Worm (Caenorhabditis elegans) whole organism, L4 larva: ENCODE results near the gene R07E3.7.

Source experiments
- F44E2.7 ChIP-seq: fragments of 200-800 bp; sonication (Bioruptor generic); IDR thresholded peaks from 2 replicates; pipeline ENCODE4 v2.1.2; 2022; ENCODE audit warnings: missing genetic modification characterization, missing compliant biosample characterization
- R02D3.7 ChIP-seq: fragments of 150-350 bp; sonication (generic microtip); optimal IDR thresholded peaks from 3 replicates; lab custom pipeline; 2014; ENCODE audit warnings: missing biosample characterization, missing genetic modification characterization
- Y75B8A.6 ChIP-seq: fragments of 200-800 bp; sonication (Bioruptor generic); IDR thresholded peaks from 2 replicates; pipeline ENCODE4 v1.3.6; 2022; ENCODE audit warnings: missing genetic modification reagents, missing genetic modification characterization, missing compliant biosample characterization
- ZK546.5 ChIP-seq, 2 experiments: sonication (generic microtip); optimal IDR thresholded peaks; 2 replicates each; lab custom pipeline; 2017; ENCODE audit warnings: missing biosample characterization in 2 of 2, missing genetic modification characterization in 2 of 2
- aha-1 ChIP-seq: fragments of 150-350 bp; peaks from one replicate; lab custom pipeline; 2014; ENCODE audit warnings: missing biosample characterization, missing genetic modification characterization
- ceh-20 ChIP-seq: fragments of 200-800 bp; sonication (Bioruptor generic); IDR thresholded peaks from 2 replicates; pipeline ENCODE4 v1.3.6; 2022; ENCODE audit warnings: missing genetic modification reagents, missing genetic modification characterization, missing compliant biosample characterization
- ceh-32 ChIP-seq: sonication (generic microtip); optimal IDR thresholded peaks from 2 replicates; lab custom pipeline; 2016; ENCODE audit warnings: mild to moderate bottlenecking, missing genetic modification characterization, missing compliant biosample characterization; ENCODE audit not compliant: poor library complexity
- cey-2 ChIP-seq: sonication (generic microtip); optimal IDR thresholded peaks from 3 replicates; lab custom pipeline; 2017; ENCODE audit warnings: missing genetic modification characterization, mild to moderate bottlenecking, missing compliant biosample characterization, antibody characterized with exemption, borderline replicate concordance; ENCODE audit not compliant: insufficient read depth
- ctbp-1 ChIP-seq: fragments of 200-800 bp; sonication (Bioruptor generic); IDR thresholded peaks from 2 replicates; pipeline ENCODE4 v1.3.6; 2022; ENCODE audit warnings: missing genetic modification reagents, missing genetic modification characterization, missing compliant biosample characterization
- daf-16 ChIP-seq, 3 experiments: sonication (generic microtip); optimal IDR thresholded peaks; 2 replicates each; lab custom pipeline; 2016 to 2017; ENCODE audit warnings: missing genetic modification characterization in 3 of 3, missing genetic modification reagents in 3 of 3, mild to moderate bottlenecking in 2 of 3, missing compliant biosample characterization in 2 of 3, missing biosample characterization in 1 of 3, moderate library complexity in 1 of 3
- dmd-6 ChIP-seq: fragments of 200-800 bp; sonication (Bioruptor generic); IDR thresholded peaks from 2 replicates; pipeline ENCODE4 v1.3.6; 2022; ENCODE audit warnings: missing genetic modification reagents, missing genetic modification characterization, missing compliant biosample characterization
- dmd-8 ChIP-seq: fragments of 200-800 bp; sonication (Bioruptor generic); IDR thresholded peaks from 2 replicates; pipeline ENCODE4 v1.3.6; 2022; ENCODE audit warnings: missing genetic modification characterization, missing compliant biosample characterization
- dmd-9 ChIP-seq: fragments of 200-800 bp; sonication (Bioruptor generic); IDR thresholded peaks from 2 replicates; pipeline ENCODE4 v1.3.6; 2022; ENCODE audit warnings: missing genetic modification reagents, missing genetic modification characterization, missing compliant biosample characterization
- duxl-1 ChIP-seq: sonication (generic microtip); optimal IDR thresholded peaks from 2 replicates; lab custom pipeline; 2016; ENCODE audit warnings: mild to moderate bottlenecking, missing genetic modification characterization, moderate library complexity, missing compliant biosample characterization; ENCODE audit not compliant: poor library complexity
- dve-1 ChIP-seq: sonication (generic microtip); optimal IDR thresholded peaks from 2 replicates; lab custom pipeline; 2017; ENCODE audit warnings: antibody characterized with exemption, mild to moderate bottlenecking, missing genetic modification characterization, missing compliant biosample characterization; ENCODE audit not compliant: insufficient read depth
- egl-43 ChIP-seq: fragments of 200-800 bp; sonication (Bioruptor generic); IDR thresholded peaks from 2 replicates; pipeline ENCODE4 v1.3.6; 2022; ENCODE audit warnings: missing genetic modification reagents, missing genetic modification characterization, missing compliant biosample characterization
- fkh-10 ChIP-seq: fragments of 150-350 bp; optimal IDR thresholded peaks from 2 replicates; lab custom pipeline; 2014; ENCODE audit warnings: missing biosample characterization, missing genetic modification reagents, missing genetic modification characterization
- gei-8 ChIP-seq: fragments of 200-800 bp; sonication (Bioruptor generic); optimal IDR thresholded peaks from 2 replicates; lab custom pipeline; 2018; ENCODE audit warnings: mild to moderate bottlenecking, missing genetic modification characterization, missing compliant biosample characterization
- hif-1 ChIP-seq, 2 experiments: sonication (generic microtip); optimal IDR thresholded peaks; 2 replicates each; lab custom pipeline; 2016 to 2017; ENCODE audit warnings: missing compliant biosample characterization in 2 of 2, missing genetic modification characterization in 2 of 2, missing genetic modification reagents in 2 of 2, missing genotype in 2 of 2, mild to moderate bottlenecking in 1 of 2
- hlh-11 ChIP-seq: fragments of 200-800 bp; sonication (Bioruptor generic); optimal IDR thresholded peaks from 2 replicates; lab custom pipeline; 2018; ENCODE audit warnings: mild to moderate bottlenecking, missing genetic modification characterization, missing compliant biosample characterization
- lim-7 ChIP-seq: fragments of 200-800 bp; sonication (Bioruptor generic); IDR thresholded peaks from 2 replicates; pipeline ENCODE4 v1.3.6; 2022; ENCODE audit warnings: missing genetic modification characterization, missing compliant biosample characterization
- lin-15B ChIP-seq: fragments of 150-350 bp; sonication (generic microtip); optimal IDR thresholded peaks from 3 replicates; lab custom pipeline; 2014; ENCODE audit warnings: missing biosample characterization, missing genetic modification characterization
- lsy-2 ChIP-seq, 2 experiments: fragments of 150-350 bp in 1 of 2; sonication (generic microtip) in 1 of 2; optimal IDR thresholded peaks; 2 replicates each; lab custom pipeline; 2014 to 2017; ENCODE audit warnings: missing biosample characterization in 2 of 2, missing genetic modification characterization in 2 of 2
- madf-5 ChIP-seq, 2 experiments: fragments of 200-800 bp; sonication (Bioruptor generic); IDR thresholded peaks; 2 replicates each; pipeline ENCODE4 v1.3.6; 2022; ENCODE audit warnings: missing compliant biosample characterization in 2 of 2, missing genetic modification characterization in 2 of 2
- madf-9 ChIP-seq: fragments of 200-800 bp; sonication (Bioruptor generic); conservative IDR thresholded peaks from 2 replicates; pipeline ENCODE4 v1.3.6; 2022; ENCODE audit warnings: missing genetic modification reagents, missing genetic modification characterization, missing compliant biosample characterization
- mdl-1 ChIP-seq, 2 experiments: fragments of 150-350 bp in 1 of 2; sonication (generic microtip) in 1 of 2; optimal IDR thresholded peaks; 2 replicates each; lab custom pipeline; 2014 to 2017; ENCODE audit warnings: missing biosample characterization in 2 of 2, missing genetic modification characterization in 2 of 2
- mdt-29 ChIP-seq: fragments of 200-800 bp; sonication (Bioruptor generic); IDR thresholded peaks from 2 replicates; pipeline ENCODE4 v1.3.6; 2022; ENCODE audit warnings: missing genetic modification reagents, missing genetic modification characterization, missing compliant biosample characterization
- mep-1 ChIP-seq: fragments of 150-350 bp; sonication (generic microtip); optimal IDR thresholded peaks from 3 replicates; lab custom pipeline; 2014; ENCODE audit warnings: missing biosample characterization, missing genetic modification characterization
- mes-2 ChIP-seq: sonication (generic microtip); optimal IDR thresholded peaks from 2 replicates; lab custom pipeline; 2016; ENCODE audit warnings: missing genotype, mild to moderate bottlenecking, missing genetic modification characterization, missing compliant biosample characterization; ENCODE audit not compliant: poor library complexity, severe bottlenecking
- nhr-11 ChIP-seq: fragments of 150-350 bp; optimal IDR thresholded peaks from 2 replicates; lab custom pipeline; 2014; ENCODE audit warnings: missing biosample characterization, missing genetic modification characterization
- nhr-111 ChIP-seq: fragments of 200-800 bp; sonication (Bioruptor generic); optimal IDR thresholded peaks from 2 replicates; lab custom pipeline; 2018; ENCODE audit warnings: mild to moderate bottlenecking, missing genetic modification characterization, missing compliant biosample characterization
- nhr-28 ChIP-seq: fragments of 150-350 bp; optimal IDR thresholded peaks from 2 replicates; lab custom pipeline; 2014; ENCODE audit warnings: missing biosample characterization, missing genetic modification characterization
- nhr-48 ChIP-seq: sonication (generic microtip); optimal IDR thresholded peaks from 2 replicates; lab custom pipeline; 2016; ENCODE audit warnings: mild to moderate bottlenecking, missing genetic modification characterization, missing compliant biosample characterization
- nhr-76 ChIP-seq: fragments of 150-350 bp; optimal IDR thresholded peaks from 2 replicates; lab custom pipeline; 2014; ENCODE audit warnings: missing biosample characterization, missing genetic modification characterization
- nhr-77 ChIP-seq: fragments of 150-350 bp; optimal IDR thresholded peaks from 2 replicates; lab custom pipeline; 2014; ENCODE audit warnings: missing biosample characterization, missing genetic modification characterization
- pha-4 ChIP-seq, 2 experiments: fragments of 150-350 bp in 1 of 2; fragments of 200-800 bp in 1 of 2; sonication (Bioruptor generic) in 1 of 2; IDR thresholded peaks in 1 of 2; optimal IDR thresholded peaks in 1 of 2; 2 replicates each; pipeline versions ENCODE4 v1.3.6 to Lab custom; 2014 to 2022; ENCODE audit warnings: missing genetic modification characterization in 2 of 2, missing genetic modification reagents in 2 of 2, missing biosample characterization in 1 of 2, missing compliant biosample characterization in 1 of 2
- php-3 ChIP-seq: fragments of 200-800 bp; sonication (Bioruptor generic); IDR thresholded peaks from 2 replicates; pipeline ENCODE4 v1.3.6; 2022; ENCODE audit warnings: missing genetic modification reagents, missing genetic modification characterization, missing compliant biosample characterization
- pqm-1 ChIP-seq: sonication (generic microtip); optimal IDR thresholded peaks from 2 replicates; lab custom pipeline; 2017; ENCODE audit warnings: missing biosample characterization, missing genetic modification characterization
- rbr-2 ChIP-seq: sonication (generic microtip); optimal IDR thresholded peaks from 2 replicates; lab custom pipeline; 2016; ENCODE audit warnings: missing genotype, missing genetic modification characterization, missing compliant biosample characterization
- snpc-1.2 ChIP-seq: fragments of 200-800 bp; sonication (Bioruptor generic); IDR thresholded peaks from 2 replicates; pipeline ENCODE4 v1.3.6; 2022; ENCODE audit warnings: missing genetic modification reagents, missing genetic modification characterization, missing compliant biosample characterization
- spr-1 ChIP-seq: sonication (generic microtip); optimal IDR thresholded peaks from 2 replicates; lab custom pipeline; 2016; ENCODE audit warnings: mild to moderate bottlenecking, missing genetic modification characterization, missing compliant biosample characterization
- spr-3 ChIP-seq: fragments of 200-800 bp; sonication (Bioruptor generic); optimal IDR thresholded peaks from 2 replicates; lab custom pipeline; 2018; ENCODE audit warnings: mild to moderate bottlenecking, missing genetic modification characterization, missing compliant biosample characterization
- tag-97 ChIP-seq: fragments of 200-800 bp; sonication (Bioruptor generic); IDR thresholded peaks from 2 replicates; pipeline ENCODE4 v1.3.6; 2022; ENCODE audit warnings: missing genetic modification characterization, missing compliant biosample characterization
- zip-2 ChIP-seq: fragments of 150-350 bp; optimal IDR thresholded peaks from 2 replicates; lab custom pipeline; 2014; ENCODE audit warnings: missing biosample characterization, missing genetic modification characterization
- ztf-11 ChIP-seq: fragments of 150-350 bp; optimal IDR thresholded peaks from 2 replicates; lab custom pipeline; 2014; ENCODE audit warnings: missing biosample characterization, missing genetic modification characterization

The R07E3.7 gene

ce11 chrX:10332035-10332614 lies 23.4 kb downstream of the R07E3.7 start (continued):
- TF ChIP-seq snpc-1.2 (no peak), nhr-76 (tag; lab: Kevin White, UChicago) (no peak), aha-1 (tag; lab: Kevin White, UChicago) (peak; percentile 96), cey-2 (no peak), ceh-20 (GFP tag; lab: Robert Waterston, UW) (0 out of 2 replicates have a peak, but pooled peaks have one; percentile 20), gei-8 (GFP tag; lab: Kevin White, UChicago) (peak; percentile 48), nhr-48 (tag; lab: Kevin White, UChicago) (peak; percentile 80)
- TF ChIP-seq, all 104 proteins: peak for 28

- no peak for TF ChIP-seq rbr-2 (tag; lab: Kevin White, UChicago)
- TF ChIP-seq ctbp-1 (GFP tag; lab: Robert Waterston, UW) = no peak
- no peak for TF ChIP-seq mdt-29 (GFP tag; lab: Robert Waterston, UW)
- no peak for TF ChIP-seq ztf-11 (tag; lab: Kevin White, UChicago)
- TF ChIP-seq duxl-1 (tag; lab: Kevin White, UChicago) = no peak
- TF ChIP-seq madf-9 (GFP tag; lab: Robert Waterston, UW) = no peak
- TF ChIP-seq ceh-20 (GFP tag; lab: Robert Waterston, UW) = no peak
- no peak for TF ChIP-seq dmd-9 (GFP tag; lab: Robert Waterston, UW)
- no peak for TF ChIP-seq madf-5 (GFP tag; IDR thresholded peaks at IDR 0.05; lab: Robert Waterston, UW)
- TF ChIP-seq lim-7 (GFP tag; lab: Robert Waterston, UW) = no peak
- peak; percentile 27 for TF ChIP-seq nhr-28 (tag; lab: Kevin White, UChicago)
- no peak for TF ChIP-seq lsy-2 (tag; optimal IDR thresholded peaks at IDR 0.05; lab: Kevin White, UChicago)
- TF ChIP-seq nhr-77 (tag; lab: Kevin White, UChicago) = no peak
- no peak for TF ChIP-seq hif-1 (tag; optimal IDR thresholded peaks at IDR 0.05; lab: Kevin White, UChicago)
- no peak for TF ChIP-seq dmd-8 (GFP tag; lab: Robert Waterston, UW)
- no peak for TF ChIP-seq R02D3.7 (tag; lab: Kevin White, UChicago)
- TF ChIP-seq mes-2 (tag; lab: Kevin White, UChicago) = peak; percentile 10
- no peak for TF ChIP-seq F44E2.7 (GFP tag; lab: Robert Waterston, UW)
- TF ChIP-seq nhr-111 = no peak
- no peak for TF ChIP-seq mdl-1 (tag; optimal IDR thresholded peaks at IDR 0.05; lab: Kevin White, UChicago)
- no peak for TF ChIP-seq lin-15B
- no peak for TF ChIP-seq pha-4 (GFP tag; IDR thresholded peaks at IDR 0.05; lab: Robert Waterston, UW)
- no peak for TF ChIP-seq pha-4 (tag; optimal IDR thresholded peaks at IDR 0.05; lab: Kevin White, UChicago)
- TF ChIP-seq spr-3 = no peak
- peak; percentile 83 for TF ChIP-seq aha-1 (tag; lab: Kevin White, UChicago)
- TF ChIP-seq Y75B8A.6 = no peak
- no peak for TF ChIP-seq fkh-10 (GFP tag; lab: Kevin White, UChicago)
- no peak for TF ChIP-seq dve-1 (tag; lab: Kevin White, UChicago)
- TF ChIP-seq php-3 (GFP tag; lab: Robert Waterston, UW) = no peak
- no peak for TF ChIP-seq nhr-11 (tag; lab: Kevin White, UChicago)
- no peak for TF ChIP-seq mep-1
- TF ChIP-seq ZK546.5 (tag; optimal IDR thresholded peaks at IDR 0.05; lab: Kevin White, UChicago) = no peak
- peak; percentile 25 for TF ChIP-seq dmd-6 (GFP tag; lab: Robert Waterston, UW)
- TF ChIP-seq pqm-1 = peak; percentile 21
- no peak for TF ChIP-seq tag-97 (GFP tag; lab: Robert Waterston, UW)
- no peak for TF ChIP-seq egl-43 (GFP tag; lab: Robert Waterston, UW)
- no peak for TF ChIP-seq spr-1 (tag; lab: Kevin White, UChicago)
- TF ChIP-seq daf-16 (GFP tag; optimal IDR thresholded peaks at IDR 0.05; lab: Kevin White, UChicago) = peak in 1 of 2 experiments; percentile 24
- TF ChIP-seq daf-16 (tag; optimal IDR thresholded peaks at IDR 0.05; lab: Kevin White, UChicago) = peak; percentile 52
- peak; percentile 52 for TF ChIP-seq hlh-11
- no peak for TF ChIP-seq zip-2 (tag; lab: Kevin White, UChicago)
- no peak for TF ChIP-seq ceh-32
Observed at ce11 chrX:10327323-10328022, 28.1 kb downstream of the R07E3.7 start, which contains the start of gene acl-5. acl-5 (minus strand) TSS chrX:10327456.
